Worm (Caenorhabditis elegans) whole organism, L4 larva: Measurements from ENCODE around the gene K01G5.8.

ENCODE experiments used
- T20F7.1 ChIP-seq: fragments of 200-800 bp; sonication (Bioruptor generic); optimal IDR thresholded peaks from 2 replicates; lab custom pipeline; 2018; ENCODE audit warnings: mild to moderate bottlenecking, missing genetic modification characterization, missing compliant biosample characterization
- aly-2 ChIP-seq: sonication (generic microtip); optimal IDR thresholded peaks from 2 replicates; lab custom pipeline; 2018; ENCODE audit warnings: missing biosample characterization, missing genetic modification characterization
- hlh-30 ChIP-seq: sonication (generic microtip); optimal IDR thresholded peaks from 2 replicates; lab custom pipeline; 2017; ENCODE audit warnings: antibody characterized with exemption, mild to moderate bottlenecking, missing genetic modification characterization, missing compliant biosample characterization; ENCODE audit not compliant: insufficient read depth
- nhr-77 ChIP-seq: fragments of 150-350 bp; optimal IDR thresholded peaks from 2 replicates; lab custom pipeline; 2014; ENCODE audit warnings: missing biosample characterization, missing genetic modification characterization
- pha-4 ChIP-seq, 2 experiments: fragments of 150-350 bp in 1 of 2; fragments of 200-800 bp in 1 of 2; sonication (Bioruptor generic) in 1 of 2; IDR thresholded peaks in 1 of 2; optimal IDR thresholded peaks in 1 of 2; 2 replicates each; pipeline versions ENCODE4 v1.3.6 to Lab custom; 2014 to 2022; ENCODE audit warnings: missing genetic modification characterization in 2 of 2, missing genetic modification reagents in 2 of 2, missing biosample characterization in 1 of 2, missing compliant biosample characterization in 1 of 2
- php-3 ChIP-seq: fragments of 200-800 bp; sonication (Bioruptor generic); IDR thresholded peaks from 2 replicates; pipeline ENCODE4 v1.3.6; 2022; ENCODE audit warnings: missing genetic modification reagents, missing genetic modification characterization, missing compliant biosample characterization
- pqm-1 ChIP-seq: sonication (generic microtip); optimal IDR thresholded peaks from 2 replicates; lab custom pipeline; 2017; ENCODE audit warnings: missing biosample characterization, missing genetic modification characterization
- sdz-12 ChIP-seq: fragments of 200-800 bp; sonication (Bioruptor generic); optimal IDR thresholded peaks from 2 replicates; lab custom pipeline; 2018; ENCODE audit warnings: mild to moderate bottlenecking, missing genetic modification characterization, missing compliant biosample characterization
- snpc-4 ChIP-seq: fragments of 150-350 bp; optimal IDR thresholded peaks from 2 replicates; lab custom pipeline; 2014; ENCODE audit warnings: missing biosample characterization, missing genetic modification characterization
- zip-2 ChIP-seq: fragments of 150-350 bp; optimal IDR thresholded peaks from 2 replicates; lab custom pipeline; 2014; ENCODE audit warnings: missing biosample characterization, missing genetic modification characterization
- ztf-11 ChIP-seq: fragments of 150-350 bp; optimal IDR thresholded peaks from 2 replicates; lab custom pipeline; 2014; ENCODE audit warnings: missing biosample characterization, missing genetic modification characterization

DNA sequence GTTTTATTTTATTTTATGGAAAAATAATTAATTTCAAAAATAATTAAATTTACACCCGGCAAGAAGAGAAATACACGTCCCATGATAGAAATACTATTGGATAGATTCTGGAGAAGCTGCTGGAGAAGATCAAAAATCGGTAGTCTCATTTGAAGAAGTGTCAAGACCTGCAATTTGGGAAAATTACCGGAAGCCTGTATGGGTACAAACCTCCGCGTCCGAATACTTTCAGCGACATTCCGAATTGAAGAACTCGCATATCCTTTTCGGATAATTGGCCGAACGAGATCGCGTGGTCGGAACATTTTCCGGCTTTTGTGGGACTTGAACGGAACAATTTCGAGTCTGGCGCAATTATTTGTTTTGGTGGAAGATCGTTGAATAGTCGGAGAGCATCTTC lies 32.1 kb downstream of the K01G5.8 start:
- TF ChIP-seq nhr-77 (tag; lab: Kevin White, UChicago) (no peak), pqm-1 (tag; lab: Kevin White, UChicago) (no peak), snpc-4 (no peak), zip-2 (tag; lab: Kevin White, UChicago) (no peak), ztf-11 (tag; lab: Kevin White, UChicago) (no peak), hlh-30 (tag; lab: Kevin White, UChicago) (no peak), T20F7.1 (GFP tag; lab: Kevin White, UChicago) (no peak), aly-2 (no peak), php-3 (no peak), pha-4 (GFP tag; IDR thresholded peaks at IDR 0.05; lab: Robert Waterston, UW) (no peak), pha-4 (tag; optimal IDR thresholded peaks at IDR 0.05; lab: Kevin White, UChicago) (no peak), sdz-12 (no peak)
